Worm (Caenorhabditis elegans): ENCODE data around the gene F14B8.4.

DNA sequence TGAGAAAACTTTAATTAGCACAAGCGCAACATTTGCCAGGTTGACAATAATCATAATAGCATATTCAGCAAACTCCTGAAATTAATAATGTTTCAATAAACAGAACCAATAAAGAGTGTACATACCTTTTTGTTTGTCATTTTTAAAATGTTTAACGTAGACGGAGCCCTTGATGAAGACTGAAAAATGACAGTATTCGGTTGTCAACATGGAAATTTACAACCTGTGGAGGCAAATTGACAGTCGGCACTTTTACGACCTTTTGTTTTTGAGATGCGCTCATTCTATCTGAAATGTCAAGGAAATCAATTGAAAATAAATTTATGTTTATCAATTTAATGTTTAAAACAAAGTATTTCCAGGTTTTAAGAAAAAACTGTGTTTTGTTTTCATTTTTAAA, 15.3 kb downstream of the F14B8.4 start:
- TF ChIP-seq nhr-11 (tag; optimal IDR thresholded peaks at IDR 0.05) (no peak), tbx-2 (tag; optimal IDR thresholded peaks at IDR 0.05) (no peak), ama-1 (optimal IDR thresholded peaks at IDR 0.05) (no peak), fkh-10 (GFP tag; optimal IDR thresholded peaks at IDR 0.05) (no peak), ceh-9 (tag; optimal IDR thresholded peaks at IDR 0.05) (no peak), ceh-24 (tag; optimal IDR thresholded peaks at IDR 0.05) (no peak), hlh-15 (tag; optimal IDR thresholded peaks at IDR 0.05) (no peak), unc-42 (tag; optimal IDR thresholded peaks at IDR 0.05) (no peak), pha-4 (tag; optimal IDR thresholded peaks at IDR 0.05) (no peak), syd-9 (tag; optimal IDR thresholded peaks at IDR 0.05) (no peak), C38D4.7 (GFP tag; optimal IDR thresholded peaks at IDR 0.05) (no peak), pha-2 (tag; optimal IDR thresholded peaks at IDR 0.05) (no peak), tbx-7 (tag; optimal IDR thresholded peaks at IDR 0.05) (no peak), ceh-45 (GFP tag; IDR thresholded peaks at IDR 0.05) (no peak)
